Worm (Caenorhabditis elegans): ENCODE data around the gene phy-4.

phy-4 gene

ce11 chrV:19468083-19468482 is 45.4 kb downstream of the phy-4 start, which contains the start of gene Y43F8B.12:
Gene Y43F8B.12 (plus strand): TSS chrV:19468383.
- no peak for TF ChIP-seq aha-1 (tag; optimal IDR thresholded peaks at IDR 0.05)
- TF ChIP-seq fkh-8 (tag; optimal IDR thresholded peaks at IDR 0.05) = no peak
- no peak for TF ChIP-seq tlp-1 (tag; optimal IDR thresholded peaks at IDR 0.05)
- TF ChIP-seq lin-39 (tag; optimal IDR thresholded peaks at IDR 0.05) = no peak
- TF ChIP-seq mef-2 (tag; optimal IDR thresholded peaks at IDR 0.05) = no peak
- TF ChIP-seq nhr-28 (tag; optimal IDR thresholded peaks at IDR 0.05) = no peak
- no peak for TF ChIP-seq alr-1 (tag; optimal IDR thresholded peaks at IDR 0.05; ENCODE audit: borderline replicate concordance)

ce11 chrV:19467574-19467973 is 45.9 kb downstream of the phy-4 start, which contains the start of gene Y43F8B.23:
Gene Y43F8B.23 (minus strand): TSS chrV:19467648.
- TF ChIP-seq F16B12.6 (tag; optimal IDR thresholded peaks at IDR 0.05) = no peak
- peak in 1 of 2 experiments; percentile 7 for TF ChIP-seq lin-35 (GFP tag; optimal IDR thresholded peaks at IDR 0.05)
- TF ChIP-seq elt-2 (tag; optimal IDR thresholded peaks at IDR 0.05) = peak; percentile 48

- peak; percentile 48 for TF ChIP-seq snpc-4 (tag; optimal IDR thresholded peaks at IDR 0.05)
These were observed 46.7 kb downstream of the phy-4 start for ce11 chrV:19466775-19467174.

- no peak for TF ChIP-seq efl-3 (GFP tag; optimal IDR thresholded peaks at IDR 0.05)
- no peak for TF ChIP-seq swsn-7 (tag; optimal IDR thresholded peaks at IDR 0.05)
- no peak for TF ChIP-seq unc-30 (tag; optimal IDR thresholded peaks at IDR 0.05)
- TF ChIP-seq fkh-8 (tag; optimal IDR thresholded peaks at IDR 0.05) = no peak
- TF ChIP-seq mab-9 (GFP tag; IDR thresholded peaks at IDR 0.05) = no peak
- TF ChIP-seq elt-3 (tag; optimal IDR thresholded peaks at IDR 0.05) = no peak
- TF ChIP-seq hlh-4 (tag; optimal IDR thresholded peaks at IDR 0.05) = no peak
- no peak for TF ChIP-seq nhr-28 (tag; optimal IDR thresholded peaks at IDR 0.05)
- TF ChIP-seq aha-1 (tag; optimal IDR thresholded peaks at IDR 0.05) = no peak
- TF ChIP-seq nhr-237 (tag; optimal IDR thresholded peaks at IDR 0.05) = no peak
These were observed 50.8 kb downstream of the phy-4 start, which contains the start of gene Y43F8B.25 for ce11 chrV:19462612-19463011. Gene Y43F8B.25 (plus strand): TSS chrV:19462912.

Data from whole organism, L1 larva.